Worm (Caenorhabditis elegans) whole organism, early embryonic: ENCODE data around the gene spcs-2.

Source experiments
- B0310.2 ChIP-seq: sonication (generic microtip); optimal IDR thresholded peaks from 2 replicates; lab custom pipeline; 2016; ENCODE audit warnings: mild to moderate bottlenecking, missing genetic modification characterization, missing compliant biosample characterization
- F13C5.2 ChIP-seq: sonication (generic microtip); optimal IDR thresholded peaks from 2 replicates; lab custom pipeline; 2017; ENCODE audit warnings: mild to moderate bottlenecking, missing genetic modification characterization, inconsistent platforms, missing compliant biosample characterization
- aly-1 ChIP-seq: sonication (generic microtip); optimal IDR thresholded peaks from 2 replicates; lab custom pipeline; 2016; ENCODE audit warnings: missing genetic modification characterization, missing compliant biosample characterization
- ama-1 ChIP-seq: fragments of 150-350 bp; optimal IDR thresholded peaks from 2 replicates; lab custom pipeline; 2014
- ceh-13 ChIP-seq: fragments of 200-800 bp; sonication (Bioruptor generic); optimal IDR thresholded peaks from 2 replicates; lab custom pipeline; 2018; ENCODE audit warnings: mild to moderate bottlenecking, missing genetic modification characterization, missing compliant biosample characterization
- ceh-36 ChIP-seq: sonication (generic microtip); optimal IDR thresholded peaks from 2 replicates; lab custom pipeline; 2016; ENCODE audit warnings: missing genetic modification characterization, inconsistent platforms, missing compliant biosample characterization
- ets-7 ChIP-seq: sonication (generic microtip); optimal IDR thresholded peaks from 2 replicates; lab custom pipeline; 2016; ENCODE audit warnings: missing genotype, missing genetic modification characterization, missing compliant biosample characterization
- flt-1 ChIP-seq: fragments of 200-800 bp; sonication (Bioruptor generic); IDR thresholded peaks from 2 replicates; pipeline ENCODE4 v1.3.6; 2022; ENCODE audit warnings: missing genetic modification characterization, missing compliant biosample characterization
- hmbx-1 ChIP-seq: sonication (generic microtip); optimal IDR thresholded peaks from 2 replicates; lab custom pipeline; 2016; ENCODE audit warnings: mild to moderate bottlenecking, missing genetic modification characterization, missing compliant biosample characterization
- hmg-4 ChIP-seq: fragments of 200-800 bp; sonication (Bioruptor generic); optimal IDR thresholded peaks from 2 replicates; lab custom pipeline; 2018; ENCODE audit warnings: mild to moderate bottlenecking, missing genetic modification characterization, missing compliant biosample characterization
- hnd-1 ChIP-seq: sonication (generic microtip); optimal IDR thresholded peaks from 2 replicates; lab custom pipeline; 2016; ENCODE audit warnings: missing genetic modification characterization, missing compliant biosample characterization
- pes-1 ChIP-seq: fragments of 200-800 bp; sonication (Bioruptor generic); IDR thresholded peaks from 2 replicates; pipeline ENCODE4 v1.3.6; 2022; ENCODE audit warnings: missing genetic modification reagents, missing genetic modification characterization, missing compliant biosample characterization
- scrt-1 ChIP-seq: fragments of 200-800 bp; sonication (Bioruptor generic); IDR thresholded peaks from 2 replicates; pipeline ENCODE4 v1.3.6; 2022; ENCODE audit warnings: missing genetic modification characterization, missing compliant biosample characterization
- sea-1 ChIP-seq: fragments of 200-800 bp; sonication (Bioruptor generic); conservative IDR thresholded peaks from 2 replicates; pipeline ENCODE4 v1.3.6; 2022; ENCODE audit warnings: missing genetic modification characterization, missing compliant biosample characterization
- tbx-11 ChIP-seq: fragments of 200-800 bp; sonication (Bioruptor generic); IDR thresholded peaks from 2 replicates; pipeline ENCODE4 v1.3.6; 2022; ENCODE audit warnings: missing genetic modification characterization, missing compliant biosample characterization
- tbx-37 ChIP-seq: fragments of 200-800 bp; sonication (Bioruptor generic); conservative IDR thresholded peaks from 2 replicates; pipeline ENCODE4 v1.3.6; 2022; ENCODE audit warnings: missing genetic modification reagents, missing genetic modification characterization, missing compliant biosample characterization
- tra-4 ChIP-seq: sonication (generic microtip); optimal IDR thresholded peaks from 2 replicates; lab custom pipeline; 2017; ENCODE audit warnings: missing genetic modification characterization, missing compliant biosample characterization

Gene spcs-2

DNA sequence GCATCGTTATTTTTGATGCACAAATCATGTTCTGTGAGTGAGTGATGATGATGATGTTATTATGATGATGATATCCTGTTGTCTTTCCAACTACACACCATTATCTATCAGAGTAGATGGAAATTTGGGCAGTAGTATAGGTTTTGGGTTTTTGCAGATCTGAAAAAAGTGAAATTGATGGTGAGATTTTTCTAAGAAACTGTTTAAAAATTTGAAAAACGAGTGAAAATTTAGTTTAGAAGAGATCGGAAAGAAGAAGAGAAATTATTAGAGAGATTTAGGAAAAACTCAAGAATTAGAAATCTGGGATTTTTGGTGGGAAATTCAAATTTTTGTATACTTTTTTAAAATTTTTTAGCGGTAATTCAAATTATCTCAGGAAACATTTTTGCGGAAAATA is 16.7 kb downstream of the spcs-2 start, which contains the start of the genes Y37D8A.29 and unc-71:
Gene Y37D8A.29, minus strand, starts transcription at position 101 of the 400 bp plus-strand sequence.
Gene unc-71, minus strand, starts transcription at position 159 of the 400 bp plus-strand sequence.
- TF ChIP-seq flt-1, result no peak
- TF ChIP-seq tbx-11 (GFP tag; lab: Robert Waterston, UW), result no peak
- no peak for TF ChIP-seq ceh-36
- TF ChIP-seq F13C5.2, result no peak
- no peak for TF ChIP-seq tbx-37 (GFP tag; lab: Robert Waterston, UW)
- TF ChIP-seq ceh-13 (GFP tag; lab: Kevin White, UChicago), result no peak
- TF ChIP-seq hnd-1 (tag; lab: Kevin White, UChicago), result no peak
- TF ChIP-seq scrt-1 (GFP tag; lab: Robert Waterston, UW), result no peak
- TF ChIP-seq ets-7 (tag; lab: Kevin White, UChicago), result no peak
- TF ChIP-seq aly-1 (tag; lab: Kevin White, UChicago), result no peak
- TF ChIP-seq ama-1 (lab: Kevin White, UChicago), result no peak
- TF ChIP-seq pes-1 (GFP tag; lab: Robert Waterston, UW), result no peak
- TF ChIP-seq sea-1 (GFP tag; lab: Robert Waterston, UW), result no peak
- TF ChIP-seq hmbx-1, result no peak
- TF ChIP-seq B0310.2 (tag; lab: Kevin White, UChicago), result no peak
- TF ChIP-seq hmg-4 (GFP tag; lab: Kevin White, UChicago), result no peak
- no peak for TF ChIP-seq tra-4 (tag; lab: Kevin White, UChicago)

- TF ChIP-seq sea-1 (GFP tag; lab: Robert Waterston, UW) (no peak), tbx-11 (GFP tag; lab: Robert Waterston, UW) (no peak), ama-1 (lab: Kevin White, UChicago) (no peak), flt-1 (no peak), aly-1 (tag; lab: Kevin White, UChicago) (no peak), hmbx-1 (no peak), hmg-4 (GFP tag; lab: Kevin White, UChicago) (no peak), ceh-13 (GFP tag; lab: Kevin White, UChicago) (no peak), F13C5.2 (no peak), ets-7 (tag; lab: Kevin White, UChicago) (no peak), tra-4 (tag; lab: Kevin White, UChicago) (no peak), hnd-1 (tag; lab: Kevin White, UChicago) (no peak), pes-1 (GFP tag; lab: Robert Waterston, UW) (no peak), ceh-36 (no peak), scrt-1 (GFP tag; lab: Robert Waterston, UW) (no peak), tbx-37 (GFP tag; lab: Robert Waterston, UW) (no peak)
These were observed 17.9 kb downstream of the spcs-2 start for ce11 chrIII:12892767-12893166.

ce11 chrIII:12894207-12894606 is 19.4 kb downstream of the spcs-2 start:
- peak; percentile 52; the same call in 1 of the 2 replicates for TF ChIP-seq sea-1 (GFP tag; lab: Robert Waterston, UW)
- no peak for TF ChIP-seq B0310.2 (tag; lab: Kevin White, UChicago)
- peak; percentile 64 for TF ChIP-seq hmg-4 (GFP tag; lab: Kevin White, UChicago)
- no peak for TF ChIP-seq hmbx-1
- TF ChIP-seq flt-1, result 0 out of 2 replicates have a peak, but pooled peaks have one; percentile 48
- TF ChIP-seq tbx-11 (GFP tag; lab: Robert Waterston, UW), result 0 out of 2 replicates have a peak, but pooled peaks have one; percentile 44

ce11 chrIII:12904052-12904451 is 29.2 kb downstream of the spcs-2 start:
- TF ChIP-seq hnd-1 (tag; lab: Kevin White, UChicago) (no peak), scrt-1 (GFP tag; lab: Robert Waterston, UW) (no peak), hmbx-1 (no peak), ama-1 (lab: Kevin White, UChicago) (no peak), aly-1 (tag; lab: Kevin White, UChicago) (no peak)

ce11 chrIII:12904987-12905541 is 30.2 kb downstream of the spcs-2 start, which contains the start of gene cox-5A:
TSS of gene cox-5A (plus strand) at chrIII:12905491.
- no peak for TF ChIP-seq tbx-11 (GFP tag; lab: Robert Waterston, UW)
- TF ChIP-seq tra-4 (tag; lab: Kevin White, UChicago), result no peak
- peak; percentile 65 for TF ChIP-seq B0310.2 (tag; lab: Kevin White, UChicago)
- no peak for TF ChIP-seq ceh-36
- TF ChIP-seq ets-7 (tag; lab: Kevin White, UChicago), result peak; percentile 50
- TF ChIP-seq hnd-1 (tag; lab: Kevin White, UChicago), result peak; percentile 18
- TF ChIP-seq pes-1 (GFP tag; lab: Robert Waterston, UW), result 0 out of 2 replicates have a peak, but pooled peaks have one; percentile 41
- TF ChIP-seq aly-1 (tag; lab: Kevin White, UChicago), result no peak
- TF ChIP-seq flt-1, result peak; percentile 28; the same call in 1 of the 2 replicates
- TF ChIP-seq ceh-13 (GFP tag; lab: Kevin White, UChicago), result no peak
- TF ChIP-seq hmg-4 (GFP tag; lab: Kevin White, UChicago), result peak; percentile 64
- peak; percentile 90 for TF ChIP-seq F13C5.2
- no peak for TF ChIP-seq scrt-1 (GFP tag; lab: Robert Waterston, UW)
- no peak for TF ChIP-seq tbx-37 (GFP tag; lab: Robert Waterston, UW)
- TF ChIP-seq hmbx-1, result no peak
- TF ChIP-seq ama-1 (lab: Kevin White, UChicago), result no peak
- no peak for TF ChIP-seq sea-1 (GFP tag; lab: Robert Waterston, UW)

DNA sequence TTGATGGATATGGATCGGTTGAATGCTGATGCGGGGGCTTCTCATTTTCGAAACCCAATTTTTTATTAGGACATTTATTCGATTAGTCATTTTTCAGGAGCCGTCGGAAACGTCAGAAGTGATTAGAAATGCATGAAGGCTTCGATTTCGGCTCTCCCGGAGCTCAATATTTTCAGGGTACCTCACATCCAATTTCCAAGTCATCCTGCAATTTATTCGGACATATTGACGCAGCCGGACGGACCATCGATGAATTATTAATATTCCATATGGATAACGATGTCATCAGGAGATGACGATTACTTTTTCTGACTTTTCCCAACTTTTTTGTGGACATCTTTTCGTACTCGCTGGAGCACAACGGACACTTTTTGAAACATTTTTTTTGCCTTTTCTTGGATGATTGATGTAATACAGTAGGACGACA is 31.8 kb downstream of the spcs-2 start:
- TF ChIP-seq tbx-11 (GFP tag; lab: Robert Waterston, UW), result no peak
- no peak for TF ChIP-seq tra-4 (tag; lab: Kevin White, UChicago)
- no peak for TF ChIP-seq aly-1 (tag; lab: Kevin White, UChicago)
- TF ChIP-seq ceh-36, result no peak
- no peak for TF ChIP-seq hmg-4 (GFP tag; lab: Kevin White, UChicago)

DNA sequence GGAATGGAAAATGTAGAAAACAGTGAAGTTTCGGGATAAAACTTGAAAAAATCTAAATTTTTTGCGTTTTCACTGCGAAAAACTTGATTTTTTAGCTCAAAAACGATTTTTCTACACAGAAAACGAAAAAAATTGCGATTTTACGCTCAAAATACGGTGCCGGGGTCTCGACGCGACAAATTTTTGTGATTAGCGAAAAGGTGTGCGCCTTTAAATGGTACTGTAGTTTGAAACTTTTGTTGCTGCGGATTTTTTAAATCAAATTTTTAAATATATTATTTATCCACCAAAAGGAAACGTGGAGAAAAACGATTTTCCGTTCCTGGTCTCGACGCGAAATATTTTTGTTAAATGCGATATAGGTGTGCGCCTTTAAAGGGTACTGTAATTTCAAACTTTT is 32.4 kb downstream of the spcs-2 start:
- TF ChIP-seq tra-4 (tag; lab: Kevin White, UChicago) (no peak), ama-1 (lab: Kevin White, UChicago) (no peak), B0310.2 (tag; lab: Kevin White, UChicago) (no peak), ceh-13 (GFP tag; lab: Kevin White, UChicago) (no peak), pes-1 (GFP tag; lab: Robert Waterston, UW) (no peak), aly-1 (tag; lab: Kevin White, UChicago) (no peak), hmg-4 (GFP tag; lab: Kevin White, UChicago) (no peak), ceh-36 (no peak), ets-7 (tag; lab: Kevin White, UChicago) (no peak), F13C5.2 (no peak), sea-1 (GFP tag; lab: Robert Waterston, UW) (no peak), flt-1 (no peak), scrt-1 (GFP tag; lab: Robert Waterston, UW) (no peak), tbx-37 (GFP tag; lab: Robert Waterston, UW) (no peak), hnd-1 (tag; lab: Kevin White, UChicago) (no peak), tbx-11 (GFP tag; lab: Robert Waterston, UW) (no peak), hmbx-1 (no peak)
